Worm (Caenorhabditis elegans): Measurements from ENCODE around the gene nspc-17.

DNA sequence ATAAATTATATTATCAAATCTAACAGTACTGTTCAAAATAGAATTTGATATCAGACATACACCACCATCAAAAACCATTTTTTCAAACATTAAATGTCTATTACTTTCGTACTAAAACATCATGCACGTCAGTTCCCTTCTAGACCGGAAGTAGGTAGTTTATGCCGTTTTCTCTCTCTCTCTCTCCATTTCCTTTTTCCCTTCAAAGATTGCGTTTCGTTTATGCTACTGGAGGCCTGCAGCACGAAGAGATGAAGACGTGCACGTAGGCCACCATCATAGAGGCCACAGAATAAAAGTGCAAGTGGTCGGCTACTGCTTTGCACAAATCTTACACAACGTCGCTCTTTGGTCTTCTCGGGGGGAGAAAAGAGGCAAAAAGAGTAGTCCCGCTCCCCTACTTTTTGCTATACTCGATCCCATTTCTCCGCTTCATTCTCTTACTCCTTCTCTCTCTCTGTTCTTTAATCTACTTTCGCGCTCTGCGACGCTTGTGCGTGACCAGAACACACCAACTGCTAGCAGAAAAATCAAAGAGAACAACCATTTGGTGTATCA is 36.5 kb upstream of the nspc-17 start:
- TF ChIP-seq ama-1 (optimal IDR thresholded peaks at IDR 0.05) = no peak
- TF ChIP-seq nhr-11 (tag; optimal IDR thresholded peaks at IDR 0.05) = no peak
